Fruit fly (Drosophila melanogaster): ENCODE results near the gene bam.

bam gene

DNA sequence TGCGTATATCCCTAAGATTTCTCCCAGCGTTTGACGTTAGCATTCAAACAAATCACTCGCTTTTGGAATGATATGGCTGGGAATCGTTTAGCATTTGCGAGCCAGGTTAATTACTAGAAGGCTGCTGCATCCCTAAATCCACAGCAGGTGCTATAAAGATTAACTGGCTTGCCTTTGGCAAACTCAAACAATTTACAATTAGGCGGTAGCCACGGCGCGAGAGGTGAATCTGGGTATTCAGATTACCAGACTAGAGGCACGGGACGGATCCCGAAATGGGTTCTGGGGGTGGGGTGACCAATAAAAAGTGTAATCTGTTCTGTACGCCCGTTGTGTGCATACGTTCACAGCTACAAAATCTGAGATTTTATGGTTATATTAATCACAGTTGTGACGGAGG lies 36.3 kb upstream of the bam start, which contains the start of gene CG11892 (continued):
- TF ChIP-seq bcd (GFP tag; optimal IDR thresholded peaks at IDR 0.05) (peak; percentile 20), CG12071 (GFP tag; optimal IDR thresholded peaks at IDR 0.05) (peak; percentile 81), CG15011 (GFP tag; optimal IDR thresholded peaks at IDR 0.05) (peak; percentile 31), Xrp1 (GFP tag; IDR thresholded peaks at IDR 0.05) (no peak), repo (GFP tag; optimal IDR thresholded peaks at IDR 0.05) (no peak), CG11695 (GFP tag; IDR thresholded peaks at IDR 0.05) (0 out of 3 replicates have a peak, but pooled peaks have one; percentile 20), CG13123 (GFP tag; optimal IDR thresholded peaks at IDR 0.05) (no peak), CG10274 (GFP tag; optimal IDR thresholded peaks at IDR 0.05) (no peak), Doc3 (GFP tag; IDR thresholded peaks at IDR 0.05; ENCODE audit: partially characterized antibody) (no peak), CG13894 (tag; optimal IDR thresholded peaks at IDR 0.05) (peak; percentile 68), twi (tag; optimal IDR thresholded peaks at IDR 0.05) (no peak), BtbVII (GFP tag; optimal IDR thresholded peaks at IDR 0.05) (peak; percentile 52), MTF-1 (GFP tag; optimal IDR thresholded peaks at IDR 0.05; ENCODE audit: borderline replicate concordance) (peak; percentile 69), CG9817 (tag; optimal IDR thresholded peaks at IDR 0.05) (peak; percentile 52), ci (GFP tag; IDR thresholded peaks at IDR 0.05) (peak; percentile 69; the same call in 1 of the 3 replicates), CG2120 (GFP tag; optimal IDR thresholded peaks at IDR 0.05) (peak; percentile 44), run (tag; optimal IDR thresholded peaks at IDR 0.05) (no peak), caup (GFP tag; optimal IDR thresholded peaks at IDR 0.05; ENCODE audit: severe bottlenecking) (peak; percentile 58), CG8281 (tag; optimal IDR thresholded peaks at IDR 0.05) (peak; percentile 19), CG15514 (GFP tag; optimal IDR thresholded peaks at IDR 0.05) (peak; percentile 53), Rfx (GFP tag; IDR thresholded peaks at IDR 0.05) (0 out of 2 replicates have a peak, but pooled peaks have one; percentile 15), Dek (tag; optimal IDR thresholded peaks at IDR 0.05) (no peak), CG12744 (GFP tag; optimal IDR thresholded peaks at IDR 0.05) (no peak), Hey (tag; optimal IDR thresholded peaks at IDR 0.05) (peak; percentile 53), Nf-YA (GFP tag; IDR thresholded peaks at IDR 0.05) (no peak), CG12104 (GFP tag; optimal IDR thresholded peaks at IDR 0.05) (peak; percentile 38), Nf-YB (GFP tag; optimal IDR thresholded peaks at IDR 0.05) (no peak), Max (GFP tag; optimal IDR thresholded peaks at IDR 0.05) (no peak), CG2678 (tag; optimal IDR thresholded peaks at IDR 0.05) (peak; percentile 65), Dbx (GFP tag; IDR thresholded peaks at IDR 0.05) (no peak), CG17912 (GFP tag; optimal IDR thresholded peaks at IDR 0.05) (peak; percentile 73), ash1 (GFP tag; optimal IDR thresholded peaks at IDR 0.05) (peak; percentile 45), CG18599 (GFP tag; optimal IDR thresholded peaks at IDR 0.05) (peak; percentile 75), her (GFP tag; optimal IDR thresholded peaks at IDR 0.05) (peak; percentile 6), CG6765 (GFP tag; optimal IDR thresholded peaks at IDR 0.05) (peak; percentile 30), pan (optimal IDR thresholded peaks at IDR 0.05) (no peak), pan (GFP tag; optimal IDR thresholded peaks at IDR 0.05 in 1 of 2, IDR thresholded peaks at IDR 0.05 in 1 of 2) (no peak), YL-1 (GFP tag; optimal IDR thresholded peaks at IDR 0.05) (peak; percentile 6), dmrt99B (tag; optimal IDR thresholded peaks at IDR 0.05) (peak; percentile 27), schlank (tag; optimal IDR thresholded peaks at IDR 0.05) (peak; percentile 79), HHEX (GFP tag; optimal IDR thresholded peaks at IDR 0.05) (peak; percentile 64), insv (GFP tag; optimal IDR thresholded peaks at IDR 0.05) (no peak), CG17359 (tag; optimal IDR thresholded peaks at IDR 0.05) (peak; percentile 60), fd3F (GFP tag; optimal IDR thresholded peaks at IDR 0.05) (peak; percentile 28), CG14014 (GFP tag; IDR thresholded peaks at IDR 0.05) (peak; percentile 27; the same call in 1 of the 2 replicates), cwo (GFP tag; optimal IDR thresholded peaks at IDR 0.05) (peak; percentile 54), sd (tag; optimal IDR thresholded peaks at IDR 0.05) (peak; percentile 31), C15 (GFP tag; IDR thresholded peaks at IDR 0.05) (0 out of 3 replicates have a peak, but pooled peaks have one; percentile 32), lilli (GFP tag; optimal IDR thresholded peaks at IDR 0.05) (peak; percentile 15), CG10462 (GFP tag; optimal IDR thresholded peaks at IDR 0.05) (no peak)
